Worm (Caenorhabditis elegans): ENCODE results near the gene atad-3.

DNA sequence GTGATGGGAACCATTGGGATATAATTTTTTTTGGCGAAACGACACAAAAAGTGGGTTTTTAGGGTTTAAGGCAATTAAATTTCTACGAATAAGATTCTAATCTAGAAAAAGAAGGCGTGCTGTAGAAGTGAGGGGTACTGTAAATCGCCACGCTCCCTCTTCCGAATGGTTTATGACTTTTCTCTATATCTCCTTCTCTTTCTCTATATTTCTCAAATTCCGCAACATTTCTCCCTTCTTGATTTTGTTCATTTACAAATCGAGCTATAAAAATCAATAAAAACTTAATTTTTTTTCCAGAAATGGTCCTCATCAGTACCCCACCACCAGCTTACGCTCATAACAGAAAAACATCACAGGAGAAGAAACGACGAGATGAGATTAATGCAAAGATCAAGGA lies 30.6 kb upstream of the atad-3 start, which contains the start of gene ref-1:
- TF ChIP-seq ceh-2 (tag; optimal IDR thresholded peaks at IDR 0.05), result no peak
- no peak for TF ChIP-seq ceh-14 (tag; optimal IDR thresholded peaks at IDR 0.05)
- TF ChIP-seq syd-9 (tag; optimal IDR thresholded peaks at IDR 0.05), result no peak
- TF ChIP-seq pag-3 (tag; optimal IDR thresholded peaks at IDR 0.05; ENCODE audit: borderline replicate concordance), result no peak
- no peak for TF ChIP-seq nhr-11 (tag; optimal IDR thresholded peaks at IDR 0.05)
- no peak for TF ChIP-seq hlh-30 (tag; optimal IDR thresholded peaks at IDR 0.05; ENCODE audit: insufficient read depth)
- TF ChIP-seq dve-1 (tag; optimal IDR thresholded peaks at IDR 0.05), result no peak
